Fruit fly (Drosophila melanogaster): ENCODE measurements around the gene nej.

nej gene

DNA sequence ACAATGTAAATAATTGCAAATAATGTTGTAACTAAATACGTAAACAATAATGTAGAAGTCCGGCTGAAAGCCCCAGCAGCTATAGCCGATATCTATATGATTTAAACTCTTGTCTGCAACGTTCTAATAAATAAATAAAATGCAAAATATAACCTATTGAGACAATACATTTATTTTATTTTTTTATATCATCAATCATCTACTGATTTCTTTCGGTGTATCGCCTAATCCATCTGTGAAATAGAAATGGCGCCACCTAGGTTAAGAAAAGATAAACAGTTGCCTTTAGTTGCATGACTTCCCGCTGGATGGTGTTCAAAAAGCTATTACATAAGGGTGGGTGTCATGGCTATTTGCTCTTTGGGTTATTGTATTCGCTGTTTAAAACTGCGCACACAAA is 757 bp upstream of the nej start (continued):
- TF ChIP-seq CG10147 (GFP tag; optimal IDR thresholded peaks at IDR 0.05) (peak; percentile 95), Eip74EF (GFP tag; optimal IDR thresholded peaks at IDR 0.05) (peak in 1 of 2 experiments; percentile 96), CG2889 (GFP tag; IDR thresholded peaks at IDR 0.05) (peak; percentile 84), crp (GFP tag; optimal IDR thresholded peaks at IDR 0.05) (peak in 1 of 2 experiments; percentile 64), gsb-n (tag; optimal IDR thresholded peaks at IDR 0.05) (peak; percentile 95), Antp (GFP tag; optimal IDR thresholded peaks at IDR 0.05) (peak; percentile 42), ssp (GFP tag; IDR thresholded peaks at IDR 0.05) (peak; percentile 76), pum (GFP tag; optimal IDR thresholded peaks at IDR 0.05) (peak; percentile 77), CG17359 (tag; optimal IDR thresholded peaks at IDR 0.05) (peak; percentile 97), ash1 (GFP tag; optimal IDR thresholded peaks at IDR 0.05) (peak; percentile 55), cas (GFP tag; IDR thresholded peaks at IDR 0.05) (peak; percentile 84), CG11560 (tag; IDR thresholded peaks at IDR 0.05) (peak; percentile 78; the same call in 2 of the 3 replicates), CG11723 (GFP tag; optimal IDR thresholded peaks at IDR 0.05) (peak; percentile 93), p53 (GFP tag; optimal IDR thresholded peaks at IDR 0.05) (peak; percentile 28), rib (GFP tag; IDR thresholded peaks at IDR 0.05) (peak; percentile 91), CG30431 (GFP tag; optimal IDR thresholded peaks at IDR 0.05) (peak; percentile 88), caup (GFP tag; optimal IDR thresholded peaks at IDR 0.05; ENCODE audit: severe bottlenecking) (peak; percentile 96), Neu2 (GFP tag; optimal IDR thresholded peaks at IDR 0.05; ENCODE audit: borderline replicate concordance) (peak; percentile 30), Sox102F (GFP tag; optimal IDR thresholded peaks at IDR 0.05) (peak; percentile 94), ro (GFP tag; IDR thresholded peaks at IDR 0.05) (peak; percentile 78), CG10959 (GFP tag; IDR thresholded peaks at IDR 0.05) (peak; percentile 78), Dref (GFP tag; IDR thresholded peaks at IDR 0.05) (peak; percentile 40), Rfx (GFP tag; IDR thresholded peaks at IDR 0.05) (peak; percentile 96), HHEX (GFP tag; optimal IDR thresholded peaks at IDR 0.05) (peak; percentile 97), Jarid2 (GFP tag; optimal IDR thresholded peaks at IDR 0.05) (peak; percentile 80), sr (GFP tag; IDR thresholded peaks at IDR 0.05) (peak; percentile 78), Oli (tag; optimal IDR thresholded peaks at IDR 0.05) (peak; percentile 95), oc (tag; optimal IDR thresholded peaks at IDR 0.05) (peak; percentile 95), CG15479 (GFP tag; optimal IDR thresholded peaks at IDR 0.05) (peak; percentile 10), PHDP (tag; optimal IDR thresholded peaks at IDR 0.05) (peak; percentile 97), CG11504 (tag; optimal IDR thresholded peaks at IDR 0.05) (peak; percentile 95), CG13624 (GFP tag; optimal IDR thresholded peaks at IDR 0.05) (peak; percentile 85), CG15269 (tag; optimal IDR thresholded peaks at IDR 0.05) (peak; percentile 97), amos (GFP tag; IDR thresholded peaks at IDR 0.05; ENCODE audit: partially characterized antibody) (no peak), CG12219 (GFP tag; optimal IDR thresholded peaks at IDR 0.05) (peak; percentile 97), Sox100B (GFP tag; optimal IDR thresholded peaks at IDR 0.05) (peak; percentile 96), Aef1 (GFP tag; IDR thresholded peaks at IDR 0.05) (peak; percentile 87), CG7556 (GFP tag; optimal IDR thresholded peaks at IDR 0.05) (peak; percentile 96), CG33557 (GFP tag; optimal IDR thresholded peaks at IDR 0.05) (peak; percentile 93), odd (GFP tag; optimal IDR thresholded peaks at IDR 0.05) (peak; percentile 98), nerfin-2 (GFP tag; IDR thresholded peaks at IDR 0.05; ENCODE audit: partially characterized antibody) (no peak), pan (optimal IDR thresholded peaks at IDR 0.05) (no peak), pan (GFP tag; optimal IDR thresholded peaks at IDR 0.05 in 1 of 2, IDR thresholded peaks at IDR 0.05 in 1 of 2) (peak in 1 of 2 experiments; percentile 95), ems (GFP tag; optimal IDR thresholded peaks at IDR 0.05) (peak; percentile 92), CG12104 (GFP tag; optimal IDR thresholded peaks at IDR 0.05) (peak; percentile 94), Gug (GFP tag; IDR thresholded peaks at IDR 0.05) (peak; percentile 65), Dp (GFP tag; optimal IDR thresholded peaks at IDR 0.05) (peak; percentile 88), btn (GFP tag; optimal IDR thresholded peaks at IDR 0.05) (peak; percentile 80), Max (GFP tag; optimal IDR thresholded peaks at IDR 0.05) (peak; percentile 85), CG13123 (GFP tag; optimal IDR thresholded peaks at IDR 0.05) (peak; percentile 71)

All from whole organism, embryonic.